Fruit fly (Drosophila melanogaster) S2 (cell line): ENCODE data around the gene dnd.
A peak's percentile ranks its signal among the peaks of the same experiment; 100 is the strongest.

Experiments used
- CG8478 ChIP-seq: fragments of >200 bp; optimal IDR thresholded peaks from 2 replicates; lab custom pipeline; 2018
- CTCF ChIP-seq, 2 experiments: fragments of >200 bp; optimal IDR thresholded peaks; 2 replicates each; lab custom pipeline; 2018

dm6 chr3R:21849988-21850460 lies 37.1 kb downstream of the dnd start:
- no peak for TF ChIP-seq CG8478
- TF ChIP-seq CTCF (optimal IDR thresholded peaks at IDR 0.05; lab: Kevin White, UChicago) = peak in 1 of 2 experiments; percentile 6
